Fruit fly (Drosophila melanogaster): ENCODE results near the gene CG11891.

CG11891 gene

DNA sequence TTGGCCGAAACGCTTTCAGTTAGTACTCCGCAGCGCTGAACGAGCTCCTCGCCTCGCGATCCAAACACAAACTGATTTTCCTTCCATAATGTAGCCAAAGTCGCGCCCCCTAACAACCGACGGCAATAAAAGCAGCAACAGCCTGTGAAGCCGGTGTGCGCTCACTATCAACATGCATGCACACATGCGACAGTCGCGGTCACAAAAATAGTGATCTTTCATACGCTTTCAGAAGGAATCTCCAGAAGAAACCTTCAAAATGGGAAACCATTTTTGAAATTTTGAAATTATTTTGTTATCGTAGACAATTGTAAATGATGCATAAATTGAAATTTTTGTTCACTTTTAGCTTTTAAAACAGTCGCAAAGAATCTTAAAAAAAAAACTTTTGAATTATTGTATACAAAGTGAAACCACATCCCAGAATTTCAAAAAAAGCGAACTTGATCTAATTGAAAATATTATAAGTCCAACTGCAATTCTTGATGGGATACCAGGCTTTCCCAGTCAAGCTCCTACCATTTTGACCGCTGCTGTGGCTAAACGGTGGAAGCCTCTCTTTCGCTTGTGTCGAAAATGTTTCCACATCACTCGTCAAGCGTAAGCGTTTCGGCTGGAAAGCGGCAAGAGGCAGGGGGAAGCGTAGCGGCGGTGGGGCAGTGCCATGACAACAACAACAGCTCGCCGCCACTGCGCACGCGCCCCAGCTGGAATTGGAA lies 37.6 kb upstream of the CG11891 start, which contains the start of gene Cad96Cb (continued):
- TF ChIP-seq CG4318 (GFP tag; optimal IDR thresholded peaks at IDR 0.05) (peak; percentile 95), CG3032 (tag; optimal IDR thresholded peaks at IDR 0.05) (peak; percentile 90), dsx (GFP tag; optimal IDR thresholded peaks at IDR 0.05; ENCODE audit: poor library complexity, severe bottlenecking) (peak; percentile 80), Eip93F (GFP tag; optimal IDR thresholded peaks at IDR 0.05) (peak; percentile 50), CG6854 (GFP tag; optimal IDR thresholded peaks at IDR 0.05) (peak; percentile 87), cyc (GFP tag; optimal IDR thresholded peaks at IDR 0.05) (peak; percentile 93), CG6163 (GFP tag; IDR thresholded peaks at IDR 0.05) (peak; percentile 81), CG6276 (GFP tag; optimal IDR thresholded peaks at IDR 0.05) (peak; percentile 97), eg (GFP tag; IDR thresholded peaks at IDR 0.05) (peak; percentile 80; the same call in 2 of the 3 replicates), Gug (GFP tag; IDR thresholded peaks at IDR 0.05) (peak; percentile 79), CG11902 (GFP tag; optimal IDR thresholded peaks at IDR 0.05) (peak; percentile 85), fkh (GFP tag; optimal IDR thresholded peaks at IDR 0.05) (no peak), Hr38 (GFP tag; optimal IDR thresholded peaks at IDR 0.05) (peak; percentile 12), CG8632 (GFP tag; optimal IDR thresholded peaks at IDR 0.05) (peak; percentile 89), CG11762 (GFP tag; optimal IDR thresholded peaks at IDR 0.05; ENCODE audit: insufficient read depth) (peak; percentile 93), Hr39 (GFP tag; optimal IDR thresholded peaks at IDR 0.05) (peak; percentile 92), salr (GFP tag; optimal IDR thresholded peaks at IDR 0.05) (peak; percentile 57 to 98), CG6792 (GFP tag; optimal IDR thresholded peaks at IDR 0.05) (peak; percentile 90), achi (GFP tag; optimal IDR thresholded peaks at IDR 0.05) (peak; percentile 93), vri (GFP tag; optimal IDR thresholded peaks at IDR 0.05) (peak; percentile 79), CG8119 (GFP tag; IDR thresholded peaks at IDR 0.05) (peak; percentile 94), CG10669 (GFP tag; optimal IDR thresholded peaks at IDR 0.05) (peak; percentile 89), CG8319 (GFP tag; optimal IDR thresholded peaks at IDR 0.05) (peak; percentile 89), CG3919 (GFP tag; optimal IDR thresholded peaks at IDR 0.05) (peak; percentile 95), esn (GFP tag; optimal IDR thresholded peaks at IDR 0.05) (peak; percentile 95), Hr4 (GFP tag; optimal IDR thresholded peaks at IDR 0.05) (peak; percentile 96), Sox102F (GFP tag; optimal IDR thresholded peaks at IDR 0.05) (peak; percentile 92), Met (GFP tag; optimal IDR thresholded peaks at IDR 0.05) (peak; percentile 95), CG1621 (tag; optimal IDR thresholded peaks at IDR 0.05) (peak; percentile 71)

DNA sequence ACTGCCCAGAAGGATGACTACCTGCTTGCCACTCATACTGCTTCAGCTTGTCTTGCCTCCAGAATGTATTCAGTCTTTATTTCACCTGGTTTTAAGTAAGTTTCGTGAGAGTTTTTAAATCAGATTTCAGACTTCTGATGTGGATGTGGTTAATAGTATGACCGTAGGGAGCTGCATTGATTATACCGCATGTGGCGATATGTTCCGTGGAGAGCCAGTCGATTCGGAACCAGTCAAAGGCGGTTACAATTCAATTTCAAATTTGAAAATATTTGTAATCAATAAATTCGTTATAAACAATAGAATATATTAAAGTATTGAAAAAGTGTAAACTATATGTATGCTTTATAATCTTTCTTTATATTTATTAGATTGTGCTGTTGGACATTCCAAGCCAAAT lies 34.6 kb upstream of the CG11891 start, which contains the start of gene Sil1:
Sil1 (minus strand) TSS at position 168 of the 400 bp plus-strand sequence.
- TF ChIP-seq CG11902 (GFP tag; optimal IDR thresholded peaks at IDR 0.05) (no peak), CG1621 (tag; optimal IDR thresholded peaks at IDR 0.05) (peak; percentile 45), CG6808 (GFP tag; optimal IDR thresholded peaks at IDR 0.05) (no peak), svp (GFP tag) (no peak)

DNA sequence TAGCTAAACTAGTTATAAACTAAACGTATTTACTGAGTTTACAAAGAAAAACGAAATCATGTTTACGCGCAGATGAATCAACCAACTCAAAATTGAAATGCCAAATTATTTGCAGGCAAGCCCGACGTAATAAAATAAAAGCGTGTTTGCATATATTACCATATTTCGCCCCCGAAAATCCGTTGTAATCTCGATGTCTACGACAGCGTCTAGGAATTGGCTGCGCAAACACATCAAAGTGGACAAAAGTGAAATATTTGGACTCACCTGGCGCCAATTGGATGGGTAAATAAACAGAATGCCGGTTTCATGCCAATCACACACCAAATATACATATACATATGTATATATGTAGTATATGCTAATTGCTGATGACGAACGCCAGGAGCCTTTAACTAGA lies 33.9 kb upstream of the CG11891 start:
- TF ChIP-seq Eip78C (GFP tag) (peak; percentile 16), CG10669 (GFP tag; optimal IDR thresholded peaks at IDR 0.05) (no peak), dac (GFP tag; optimal IDR thresholded peaks at IDR 0.05) (no peak), Sox15 (GFP tag; optimal IDR thresholded peaks at IDR 0.05) (no peak), Blimp-1 (GFP tag; optimal IDR thresholded peaks at IDR 0.05) (no peak), fkh (GFP tag; optimal IDR thresholded peaks at IDR 0.05) (peak; percentile 56), CG3032 (tag; optimal IDR thresholded peaks at IDR 0.05) (no peak)

DNA sequence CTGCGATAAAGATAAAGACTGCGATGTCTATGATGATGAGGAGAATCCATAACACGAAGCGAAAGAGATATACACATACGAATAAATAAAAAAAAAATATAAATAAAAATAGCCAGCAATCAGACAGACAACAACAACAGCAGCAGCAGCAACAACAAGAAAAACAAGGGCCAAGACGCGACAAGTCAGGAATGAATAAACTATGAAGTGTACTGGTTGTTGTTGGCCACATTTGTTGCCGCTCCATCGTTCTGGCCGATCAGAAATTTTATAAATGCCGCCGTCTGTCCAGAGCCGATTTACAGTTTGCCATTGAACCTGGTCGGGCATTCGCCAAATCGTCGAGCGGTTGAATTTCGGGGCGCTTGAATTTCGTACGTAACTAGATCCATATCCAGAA lies 32.7 kb upstream of the CG11891 start, which contains the start of gene Jhbp7:
Jhbp7 (plus strand) TSS at position 301 of the 400 bp plus-strand sequence.
- TF ChIP-seq net (GFP tag; optimal IDR thresholded peaks at IDR 0.05): no peak
- no peak for TF ChIP-seq topi (GFP tag; optimal IDR thresholded peaks at IDR 0.05)
- peak; percentile 8 for TF ChIP-seq dsx (GFP tag; optimal IDR thresholded peaks at IDR 0.05; ENCODE audit: poor library complexity, severe bottlenecking)
- TF ChIP-seq CG3032 (tag; optimal IDR thresholded peaks at IDR 0.05): no peak
- no peak for TF ChIP-seq Hr38 (GFP tag; optimal IDR thresholded peaks at IDR 0.05)
- TF ChIP-seq Ets96B (tag; optimal IDR thresholded peaks at IDR 0.05): no peak
- TF ChIP-seq ss (GFP tag; optimal IDR thresholded peaks at IDR 0.05): peak in 1 of 2 experiments; percentile 0
- TF ChIP-seq CG32006 (GFP tag; optimal IDR thresholded peaks at IDR 0.05): no peak
- TF ChIP-seq Gug (GFP tag; IDR thresholded peaks at IDR 0.05): no peak
- no peak for TF ChIP-seq CG34406 (GFP tag; optimal IDR thresholded peaks at IDR 0.05)
- TF ChIP-seq CG6792 (GFP tag; optimal IDR thresholded peaks at IDR 0.05): no peak
- TF ChIP-seq CG3919 (GFP tag; optimal IDR thresholded peaks at IDR 0.05): no peak
- no peak for TF ChIP-seq CG8319 (GFP tag; optimal IDR thresholded peaks at IDR 0.05)
